Worm (Caenorhabditis elegans): ENCODE measurements around the gene M162.5.

- TF ChIP-seq ztf-11 (tag; optimal IDR thresholded peaks at IDR 0.05): no peak
- no peak for TF ChIP-seq nhr-10 (tag; optimal IDR thresholded peaks at IDR 0.05)
- TF ChIP-seq nhr-12 (tag; optimal IDR thresholded peaks at IDR 0.05): no peak
- TF ChIP-seq lin-13 (GFP tag; optimal IDR thresholded peaks at IDR 0.05): no peak
- no peak for TF ChIP-seq ceh-82 (tag; optimal IDR thresholded peaks at IDR 0.05)
- no peak for TF ChIP-seq nhr-237 (tag; optimal IDR thresholded peaks at IDR 0.05)
Measured at ce11 chrV:19715419-19715818, 45.4 kb upstream of the M162.5 start, which contains the start of gene Y43F8C.16.

Data from whole organism, L2 larva.